Fruit fly (Drosophila melanogaster) whole organism, embryonic: ENCODE results near the gene CG32813.
A peak's percentile ranks its signal among the peaks of the same experiment; 100 is the strongest.

Experiments used
- ATbp ChIP-seq: fragments of 200-800 bp; sonication (Bioruptor generic); optimal IDR thresholded peaks from 2 replicates; lab custom pipeline; 2017; ENCODE audit warnings: missing biosample characterization, mild to moderate bottlenecking, missing genetic modification characterization, missing genetic modification reagents
- Atf3 ChIP-seq: fragments of 200-800 bp; sonication (Bioruptor generic); optimal IDR thresholded peaks from 3 replicates; lab custom pipeline; 2016; ENCODE audit warnings: missing biosample characterization, missing genetic modification characterization
- B-H1 ChIP-seq: fragments of 200-800 bp; sonication (Bioruptor generic); IDR thresholded peaks from 3 replicates; pipeline ENCODE4 v1.3.6; 2022; ENCODE audit warnings: missing biosample characterization, missing genetic modification characterization
- CG10959 ChIP-seq: fragments of 200-800 bp; sonication (Bioruptor generic); IDR thresholded peaks from 2 replicates; pipeline ENCODE4 v1.3.6; 2022; ENCODE audit warnings: missing biosample characterization, missing genetic modification characterization
- CG11504 ChIP-seq: fragments of 200-800 bp; sonication (Bioruptor generic); optimal IDR thresholded peaks from 3 replicates; lab custom pipeline; 2019; ENCODE audit warnings: missing biosample characterization, mild to moderate bottlenecking, missing genetic modification characterization, moderate library complexity
- CG11696 ChIP-seq: fragments of 200-800 bp; sonication (Bioruptor generic); IDR thresholded peaks from 2 replicates; pipeline ENCODE4 v1.3.6; 2022; ENCODE audit warnings: missing biosample characterization, missing genetic modification characterization
- CG13123 ChIP-seq: fragments of 200-800 bp; sonication (Bioruptor generic); optimal IDR thresholded peaks from 2 replicates; lab custom pipeline; 2016; ENCODE audit warnings: missing biosample characterization, missing genetic modification characterization
- CG15696 ChIP-seq: fragments of 200-800 bp; sonication (Bioruptor generic); optimal IDR thresholded peaks from 2 replicates; lab custom pipeline; 2019; ENCODE audit warnings: missing biosample characterization, mild to moderate bottlenecking, missing genetic modification characterization, moderate library complexity
- CG16779 ChIP-seq: fragments of 200-800 bp; sonication (Bioruptor generic); IDR thresholded peaks from 2 replicates; pipeline ENCODE4 v1.3.6; 2022; ENCODE audit warnings: missing biosample characterization, missing genetic modification characterization
- CG17359 ChIP-seq: fragments of 200-800 bp; sonication (Bioruptor generic); optimal IDR thresholded peaks from 3 replicates; lab custom pipeline; 2018; ENCODE audit warnings: missing biosample characterization, mild to moderate bottlenecking, missing genetic modification characterization, moderate library complexity
- CG17612 ChIP-seq: fragments of 200-800 bp; sonication (Bioruptor generic); IDR thresholded peaks from 2 replicates; pipeline ENCODE4 v1.3.6; 2022; ENCODE audit warnings: missing biosample characterization, missing genetic modification characterization
- CG33213 ChIP-seq: fragments of 200-800 bp; sonication (Bioruptor generic); optimal IDR thresholded peaks from 3 replicates; lab custom pipeline; 2016; ENCODE audit warnings: missing biosample characterization, missing genetic modification characterization
- CG3407 ChIP-seq: fragments of 200-800 bp; sonication (Bioruptor generic); optimal IDR thresholded peaks from 2 replicates; lab custom pipeline; 2018; ENCODE audit warnings: missing biosample characterization, mild to moderate bottlenecking, missing genetic modification characterization
- CG6654 ChIP-seq: fragments of 200-800 bp; sonication (Bioruptor generic); optimal IDR thresholded peaks from 2 replicates; lab custom pipeline; 2017; ENCODE audit warnings: missing biosample characterization, mild to moderate bottlenecking, missing genetic modification characterization
- CG6813 ChIP-seq: fragments of 200-800 bp; sonication (Bioruptor generic); optimal IDR thresholded peaks from 2 replicates; lab custom pipeline; 2017; ENCODE audit warnings: missing biosample characterization, missing genetic modification characterization, mild to moderate bottlenecking, moderate library complexity, missing genetic modification reagents
- CG6854 ChIP-seq: fragments of 200-800 bp; sonication (Bioruptor generic); optimal IDR thresholded peaks from 3 replicates; lab custom pipeline; 2017; ENCODE audit warnings: missing biosample characterization, mild to moderate bottlenecking, missing genetic modification characterization
- CG7271 ChIP-seq: fragments of 200-800 bp; sonication (Bioruptor generic); optimal IDR thresholded peaks from 2 replicates; lab custom pipeline; 2018; ENCODE audit warnings: missing biosample characterization, mild to moderate bottlenecking, missing genetic modification characterization, moderate library complexity
- CG8281 ChIP-seq: fragments of 200-800 bp; sonication (Bioruptor generic); optimal IDR thresholded peaks from 2 replicates; lab custom pipeline; 2018; ENCODE audit warnings: missing biosample characterization, mild to moderate bottlenecking, missing genetic modification characterization, moderate library complexity
- CG9817 ChIP-seq: fragments of 200-800 bp; sonication (Bioruptor generic); optimal IDR thresholded peaks from 2 replicates; lab custom pipeline; 2018; ENCODE audit warnings: missing biosample characterization, mild to moderate bottlenecking, missing genetic modification characterization, moderate library complexity
- Dip3 ChIP-seq: fragments of 200-800 bp; sonication (Bioruptor generic); optimal IDR thresholded peaks from 3 replicates; lab custom pipeline; 2016; ENCODE audit warnings: missing biosample characterization, missing genetic modification characterization
- Dref ChIP-seq: fragments of 200-800 bp; sonication (Bioruptor generic); IDR thresholded peaks from 2 replicates; pipeline ENCODE4 v1.3.6; 2022; ENCODE audit warnings: missing biosample characterization, missing genetic modification characterization
- E2f1 ChIP-seq: fragments of 200-800 bp; sonication (Bioruptor generic); IDR thresholded peaks from 2 replicates; pipeline ENCODE4 v1.3.6; 2022; ENCODE audit warnings: missing biosample characterization, missing genetic modification characterization
- Gug ChIP-seq: fragments of 200-800 bp; sonication (Bioruptor generic); IDR thresholded peaks from 4 replicates; pipeline ENCODE4 v1.3.6; 2022; ENCODE audit warnings: missing biosample characterization, missing genetic modification characterization
- Hey ChIP-seq: fragments of 200-800 bp; sonication (Bioruptor generic); optimal IDR thresholded peaks from 3 replicates; lab custom pipeline; 2018; ENCODE audit warnings: missing biosample characterization, mild to moderate bottlenecking, missing genetic modification characterization
- Max ChIP-seq: fragments of 200-800 bp; sonication (Bioruptor generic); optimal IDR thresholded peaks from 2 replicates; lab custom pipeline; 2016; ENCODE audit warnings: missing biosample characterization, mild to moderate bottlenecking, missing genetic modification characterization
- Myb ChIP-seq: fragments of 200-800 bp; sonication (Bioruptor generic); optimal IDR thresholded peaks from 2 replicates; lab custom pipeline; 2016; ENCODE audit warnings: missing biosample characterization, missing genetic modification characterization
- NK7.1 ChIP-seq: fragments of 200-800 bp; sonication (Bioruptor generic); optimal IDR thresholded peaks from 3 replicates; lab custom pipeline; 2016; ENCODE audit warnings: missing biosample characterization, missing genetic modification characterization
- PHDP ChIP-seq: fragments of 200-800 bp; sonication (Bioruptor generic); optimal IDR thresholded peaks from 3 replicates; lab custom pipeline; 2018; ENCODE audit warnings: missing biosample characterization, mild to moderate bottlenecking, missing genetic modification characterization, moderate library complexity
- Sry-δ ChIP-seq: fragments of 200-800 bp; sonication (Bioruptor generic); optimal IDR thresholded peaks from 2 replicates; lab custom pipeline; 2016; ENCODE audit warnings: missing biosample characterization, missing genetic modification characterization
- TFAM ChIP-seq: fragments of 200-800 bp; sonication (Bioruptor generic); optimal IDR thresholded peaks from 2 replicates; lab custom pipeline; 2017; ENCODE audit warnings: missing biosample characterization, missing genetic modification characterization, inconsistent platforms
- Xbp1 ChIP-seq: fragments of 200-800 bp; sonication (Bioruptor generic); optimal IDR thresholded peaks from 3 replicates; lab custom pipeline; 2016; ENCODE audit warnings: missing biosample characterization, mild to moderate bottlenecking, missing genetic modification characterization
- al ChIP-seq: fragments of 200-800 bp; sonication (Bioruptor generic); IDR thresholded peaks from 2 replicates; pipeline ENCODE4 v1.3.6; 2022; ENCODE audit warnings: missing biosample characterization, missing genetic modification characterization
- az2 ChIP-seq: fragments of 200-800 bp; sonication (Bioruptor generic); optimal IDR thresholded peaks from 3 replicates; lab custom pipeline; 2016; ENCODE audit warnings: missing biosample characterization, missing genetic modification characterization
- chn ChIP-seq: fragments of 200-800 bp; sonication (Bioruptor generic); optimal IDR thresholded peaks from 2 replicates; lab custom pipeline; 2016; ENCODE audit warnings: missing biosample characterization, missing genetic modification characterization
- crp ChIP-seq, 2 experiments: fragments of 200-800 bp; sonication (Bioruptor generic); optimal IDR thresholded peaks; 2 replicates in 1 of 2; 3 replicates in 1 of 2; lab custom pipeline; 2017; ENCODE audit warnings: missing biosample characterization in 2 of 2, missing genetic modification characterization in 2 of 2, mild to moderate bottlenecking in 1 of 2, moderate library complexity in 1 of 2
- danr ChIP-seq: fragments of 200-800 bp; sonication (Bioruptor generic); IDR thresholded peaks from 2 replicates; pipeline ENCODE4 v1.3.6; 2022; ENCODE audit warnings: missing biosample characterization, missing genetic modification characterization
- esg ChIP-seq: fragments of 200-800 bp; sonication (Bioruptor generic); conservative IDR thresholded peaks from 2 replicates; pipeline ENCODE4 v1.3.6; 2022; ENCODE audit warnings: missing biosample characterization, missing genetic modification characterization
- fd3F ChIP-seq: fragments of 200-800 bp; sonication (Bioruptor generic); optimal IDR thresholded peaks from 2 replicates; lab custom pipeline; 2018; ENCODE audit warnings: missing biosample characterization, mild to moderate bottlenecking, missing genetic modification characterization, moderate library complexity
- gt ChIP-seq: fragments of 200-800 bp; sonication (Bioruptor generic); IDR thresholded peaks from 2 replicates; pipeline ENCODE4 v1.3.6; 2022; ENCODE audit warnings: missing biosample characterization, missing genetic modification characterization
- kah ChIP-seq: fragments of 200-800 bp; sonication (Bioruptor generic); optimal IDR thresholded peaks from 2 replicates; lab custom pipeline; 2018; ENCODE audit warnings: missing biosample characterization, mild to moderate bottlenecking, missing genetic modification characterization
- ken ChIP-seq: fragments of 200-800 bp; sonication (Bioruptor generic); IDR thresholded peaks from 3 replicates; pipeline ENCODE4 v1.3.6; 2022; ENCODE audit warnings: missing biosample characterization, missing genetic modification characterization
- org-1 ChIP-seq: fragments of 200-800 bp; sonication (Bioruptor generic); optimal IDR thresholded peaks from 2 replicates; lab custom pipeline; 2017; ENCODE audit warnings: missing biosample characterization, missing genetic modification characterization
- pzg ChIP-seq: fragments of 200-800 bp; sonication (Bioruptor generic); optimal IDR thresholded peaks from 3 replicates; lab custom pipeline; 2018; ENCODE audit warnings: missing biosample characterization, mild to moderate bottlenecking, missing genetic modification characterization, moderate library complexity
- schlank ChIP-seq: fragments of 200-800 bp; sonication (Bioruptor generic); optimal IDR thresholded peaks from 2 replicates; lab custom pipeline; 2018; ENCODE audit warnings: missing biosample characterization, mild to moderate bottlenecking, missing genetic modification characterization
- seq ChIP-seq: fragments of 200-800 bp; sonication (Bioruptor generic); IDR thresholded peaks from 2 replicates; pipeline ENCODE4 v1.3.6; 2022; ENCODE audit warnings: missing biosample characterization, missing genetic modification characterization
- shn ChIP-seq: fragments of 200-800 bp; sonication (Bioruptor generic); optimal IDR thresholded peaks from 3 replicates; lab custom pipeline; 2016; ENCODE audit warnings: missing biosample characterization, missing genetic modification characterization
- sima ChIP-seq: fragments of 200-800 bp; sonication (Bioruptor generic); optimal IDR thresholded peaks from 2 replicates; lab custom pipeline; 2016; ENCODE audit warnings: missing biosample characterization, missing genetic modification characterization
- sr ChIP-seq: fragments of 200-800 bp; sonication (Bioruptor generic); IDR thresholded peaks from 3 replicates; pipeline ENCODE4 v1.3.6; 2022; ENCODE audit warnings: missing biosample characterization, missing genetic modification characterization
- stwl ChIP-seq: fragments of 200-800 bp; sonication (Bioruptor generic); optimal IDR thresholded peaks from 3 replicates; lab custom pipeline; 2018; ENCODE audit warnings: missing biosample characterization, mild to moderate bottlenecking, missing genetic modification characterization, moderate library complexity
- tna ChIP-seq: fragments of 200-800 bp; sonication (Bioruptor generic); IDR thresholded peaks from 2 replicates; pipeline ENCODE4 v1.3.6; 2022; ENCODE audit warnings: missing biosample characterization, missing genetic modification characterization; ENCODE audit not compliant: partially characterized antibody

The CG32813 gene

DNA sequence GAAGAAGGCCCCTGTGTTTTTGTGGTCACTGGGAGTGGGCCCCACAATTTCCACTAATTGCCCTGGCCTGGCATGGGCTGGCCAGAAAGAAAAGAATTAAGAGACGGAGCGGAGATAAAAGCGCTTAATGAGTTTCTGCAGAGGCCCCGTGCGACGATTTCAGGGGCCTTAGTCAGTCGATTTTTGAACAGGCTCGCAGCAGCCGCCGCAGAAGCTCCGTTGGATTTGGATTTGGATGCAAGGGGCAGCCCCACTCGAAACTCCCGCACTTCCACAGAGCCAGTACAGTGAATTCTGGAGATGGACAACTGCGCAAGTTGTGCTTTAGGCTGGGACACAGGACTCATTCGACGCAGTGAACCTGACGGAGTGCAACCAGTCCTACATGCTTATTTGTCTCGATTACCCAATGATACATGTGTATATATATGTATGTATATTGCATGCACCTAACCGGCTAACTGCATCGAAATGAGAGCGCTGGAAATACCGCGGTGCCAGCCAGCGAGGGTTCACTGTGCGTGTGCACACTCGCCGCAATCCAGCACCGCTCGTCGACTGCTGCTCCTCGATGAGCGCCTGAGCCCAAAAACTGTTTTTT, 17.8 kb downstream of the CG32813 start (continued):
- TF ChIP-seq CG17612 (0 out of 2 replicates have a peak, but pooled peaks have one; percentile 28), al (GFP tag; lab: Robert Waterston, UW) (peak; percentile 52), ken (peak; percentile 65), danr (GFP tag; lab: Robert Waterston, UW) (peak; percentile 67), ATbp (GFP tag; lab: Kevin White, UChicago) (peak; percentile 15), az2 (GFP tag; lab: Kevin White, UChicago) (peak; percentile 38), Xbp1 (peak; percentile 63), CG9817 (tag; lab: Kevin White, UChicago) (peak; percentile 60), PHDP (tag; lab: Kevin White, UChicago) (peak; percentile 59), CG10959 (no peak), CG11504 (tag; lab: Kevin White, UChicago) (peak; percentile 56), gt (GFP tag; lab: Robert Waterston, UW) (peak; percentile 32; the same call in 1 of the 2 replicates), shn (peak; percentile 55), chn (GFP tag; lab: Kevin White, UChicago) (peak; percentile 11), CG7271 (tag; lab: Kevin White, UChicago) (no peak), fd3F (GFP tag; lab: Kevin White, UChicago) (peak; percentile 52), CG6854 (peak; percentile 32), org-1 (peak; percentile 61), seq (peak; percentile 56; the same call in 1 of the 2 replicates), Dip3 (GFP tag; lab: Kevin White, UChicago) (peak; percentile 53), sima (GFP tag; lab: Kevin White, UChicago) (no peak), Max (GFP tag; lab: Kevin White, UChicago) (peak; percentile 56), CG6654 (no peak), esg (GFP tag; lab: Robert Waterston, UW) (peak; percentile 77), pzg (GFP tag; lab: Kevin White, UChicago) (no peak), CG6813 (peak; percentile 45), crp (GFP tag; optimal IDR thresholded peaks at IDR 0.05; lab: Kevin White, UChicago) (no peak), CG13123 (GFP tag; lab: Kevin White, UChicago) (peak; percentile 19), CG16779 (GFP tag; lab: Robert Waterston, UW) (no peak), TFAM (no peak), B-H1 (no peak; the same call in 2 of the 3 replicates), CG8281 (tag; lab: Kevin White, UChicago) (no peak), E2f1 (peak; percentile 64), CG11696 (GFP tag; lab: Robert Waterston, UW) (peak; percentile 50; the same call in 1 of the 2 replicates), NK7.1 (no peak), Myb (GFP tag; lab: Kevin White, UChicago) (peak; percentile 26), sr (GFP tag; lab: Robert Waterston, UW) (peak; percentile 12; the same call in 1 of the 3 replicates), CG17359 (peak; percentile 65), CG15696 (peak; percentile 38), Sry-δ (GFP tag; lab: Kevin White, UChicago) (no peak), tna (GFP tag; lab: Robert Waterston, UW) (no peak), CG3407 (GFP tag; lab: Kevin White, UChicago) (no peak), Hey (tag; lab: Kevin White, UChicago) (no peak), CG33213 (GFP tag; lab: Kevin White, UChicago) (peak; percentile 17), schlank (tag; lab: Kevin White, UChicago) (peak; percentile 12), kah (GFP tag; lab: Kevin White, UChicago) (no peak), Gug (peak; percentile 76), Dref (GFP tag; lab: Robert Waterston, UW) (no peak), stwl (tag; lab: Kevin White, UChicago) (no peak), Atf3 (GFP tag; lab: Kevin White, UChicago) (peak; percentile 31)
